Worm (Caenorhabditis elegans): ENCODE data around the gene let-754.

The let-754 gene

DNA sequence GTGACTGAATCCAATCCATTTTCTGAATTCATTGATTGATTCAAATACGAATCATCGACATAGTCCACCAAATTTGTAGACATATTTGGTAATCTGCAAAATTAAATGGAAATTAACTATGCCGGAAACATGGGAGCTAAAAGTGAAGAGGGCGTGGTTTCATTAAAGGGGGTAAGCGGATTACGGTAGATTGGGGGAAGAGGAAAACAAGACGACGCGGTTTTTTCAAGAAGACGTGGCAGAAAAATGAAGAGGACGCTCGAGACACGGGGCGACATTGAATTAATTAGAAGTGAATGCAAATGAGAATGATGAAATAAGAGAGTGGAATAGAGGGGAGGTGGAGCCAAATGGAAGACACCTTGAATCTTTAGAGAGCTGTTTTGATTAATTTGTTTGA lies 43.2 kb upstream of the let-754 start, which contains the start of gene npr-17:
npr-17 (minus strand) TSS at position 101 of the 400 bp plus-strand sequence.
- TF ChIP-seq F33H1.4 (GFP tag; IDR thresholded peaks at IDR 0.05) (no peak), ztf-18 (tag; optimal IDR thresholded peaks at IDR 0.05) (no peak), nhr-90 (tag; optimal IDR thresholded peaks at IDR 0.05) (no peak), F39B2.1 (GFP tag; IDR thresholded peaks at IDR 0.05) (no peak), ceh-58 (GFP tag; IDR thresholded peaks at IDR 0.05) (no peak), nfya-2 (GFP tag; IDR thresholded peaks at IDR 0.05) (no peak), madf-8 (GFP tag; conservative IDR thresholded peaks at IDR 0.05) (no peak), madf-6 (GFP tag; IDR thresholded peaks at IDR 0.05) (no peak), B0336.3 (GFP tag; IDR thresholded peaks at IDR 0.05) (no peak), dpl-1 (GFP tag; optimal IDR thresholded peaks at IDR 0.05) (no peak), sea-2 (GFP tag; IDR thresholded peaks at IDR 0.05) (no peak), attf-5 (GFP tag; optimal IDR thresholded peaks at IDR 0.05) (no peak), attf-3 (GFP tag; conservative IDR thresholded peaks at IDR 0.05) (no peak), snpc-4 (GFP tag; optimal IDR thresholded peaks at IDR 0.05) (no peak), snpc-4 (tag; optimal IDR thresholded peaks at IDR 0.05) (no peak), mes-4 (tag; optimal IDR thresholded peaks at IDR 0.05) (no peak)

DNA sequence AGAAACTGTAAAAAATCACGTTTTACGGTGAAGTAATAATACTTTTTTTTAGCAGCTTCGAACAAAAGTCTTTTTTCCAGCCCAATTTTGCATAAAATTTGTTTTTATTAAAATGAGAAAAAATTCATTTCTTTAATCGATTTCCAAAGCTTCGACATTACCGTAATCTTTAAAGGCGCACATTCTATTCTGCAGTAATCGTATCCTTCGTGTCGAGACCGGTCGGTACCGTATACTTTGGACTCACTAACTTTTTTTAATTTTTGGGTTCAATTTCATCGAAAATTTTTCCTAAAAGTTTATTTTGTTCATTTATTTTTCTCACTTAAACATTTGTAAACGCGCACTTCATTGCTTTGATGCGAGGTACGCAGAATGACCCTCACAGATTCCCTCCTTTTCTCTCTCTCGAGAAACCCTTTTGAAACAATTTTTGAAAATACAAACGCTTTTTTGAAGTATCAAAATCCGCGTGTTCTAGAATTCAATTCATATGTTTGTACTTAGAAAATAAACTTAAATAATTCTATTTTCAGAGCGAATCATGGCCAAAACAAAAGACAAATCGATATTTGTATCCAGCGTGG lies 33.6 kb upstream of the let-754 start, which contains the start of gene hrpk-2:
hrpk-2 (plus strand) TSS at position 537 of the 587 bp plus-strand sequence.
- TF ChIP-seq hlh-12 (tag; optimal IDR thresholded peaks at IDR 0.05): no peak
- no peak for TF ChIP-seq D2030.7 (GFP tag; IDR thresholded peaks at IDR 0.05)
- TF ChIP-seq ztf-18 (tag; optimal IDR thresholded peaks at IDR 0.05): no peak
- TF ChIP-seq xnd-1 (tag; optimal IDR thresholded peaks at IDR 0.05): peak; percentile 27
- TF ChIP-seq pha-4 (tag; optimal IDR thresholded peaks at IDR 0.05): no peak
- TF ChIP-seq ztf-26 (tag; optimal IDR thresholded peaks at IDR 0.05): no peak
- peak; percentile 73 for TF ChIP-seq F33H1.4 (GFP tag; IDR thresholded peaks at IDR 0.05)
- no peak for TF ChIP-seq hsf-1 (GFP tag; IDR thresholded peaks at IDR 0.05)
- TF ChIP-seq snpc-3.4 (tag; optimal IDR thresholded peaks at IDR 0.05): peak; percentile 28
- TF ChIP-seq nhr-179 (tag; optimal IDR thresholded peaks at IDR 0.05): no peak
- TF ChIP-seq K12H6.12 (tag; optimal IDR thresholded peaks at IDR 0.05): no peak
- no peak for TF ChIP-seq ceh-91 (GFP tag; IDR thresholded peaks at IDR 0.05)
- TF ChIP-seq madf-6 (GFP tag; IDR thresholded peaks at IDR 0.05): peak; percentile 65; the same call in 1 of the 2 replicates
- TF ChIP-seq Y79H2A.3 (GFP tag; conservative IDR thresholded peaks at IDR 0.05): no peak
- TF ChIP-seq ztf-22 (GFP tag; optimal IDR thresholded peaks at IDR 0.05): no peak
- TF ChIP-seq him-1 (tag; optimal IDR thresholded peaks at IDR 0.05): no peak
- peak; percentile 19; the same call in 1 of the 2 replicates for TF ChIP-seq B0019.2 (GFP tag; conservative IDR thresholded peaks at IDR 0.05)
- peak; percentile 81 for TF ChIP-seq lsl-1 (GFP tag; optimal IDR thresholded peaks at IDR 0.05)
- TF ChIP-seq aptf-2 (GFP tag; conservative IDR thresholded peaks at IDR 0.05): no peak
- TF ChIP-seq F39B2.1 (GFP tag; IDR thresholded peaks at IDR 0.05): no peak
- no peak for TF ChIP-seq B0035.1 (tag; optimal IDR thresholded peaks at IDR 0.05)
- TF ChIP-seq fkh-3 (tag; optimal IDR thresholded peaks at IDR 0.05): no peak
- no peak for TF ChIP-seq nhr-120 (GFP tag; IDR thresholded peaks at IDR 0.05)
- TF ChIP-seq madf-10 (tag; optimal IDR thresholded peaks at IDR 0.05): no peak

DNA sequence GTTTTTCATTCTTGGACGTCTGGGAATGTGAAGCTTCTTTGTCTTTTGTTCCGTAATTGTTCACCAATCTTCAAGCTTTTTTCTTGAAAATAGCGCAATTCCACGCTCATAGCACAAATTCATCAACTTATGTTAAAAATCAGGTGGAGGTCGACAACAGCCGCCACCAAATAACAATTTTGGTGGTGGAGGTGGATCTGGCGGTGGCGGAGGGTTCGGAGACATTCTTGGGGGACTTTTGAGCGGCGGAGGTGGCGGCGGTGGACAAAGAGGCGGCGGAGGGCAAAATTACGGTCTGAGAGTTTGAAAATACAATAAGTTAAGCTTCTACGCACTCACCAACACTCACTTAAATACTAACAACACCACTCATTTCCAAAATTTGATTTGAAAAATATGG lies 28.8 kb upstream of the let-754 start:
- TF ChIP-seq F39B2.1 (GFP tag; IDR thresholded peaks at IDR 0.05) (no peak), ceh-91 (GFP tag; IDR thresholded peaks at IDR 0.05) (no peak), ztf-6 (GFP tag; IDR thresholded peaks at IDR 0.05) (0 out of 2 replicates have a peak, but pooled peaks have one; percentile 16), mel-28 (tag; optimal IDR thresholded peaks at IDR 0.05; ENCODE audit: borderline replicate concordance) (no peak), zfh-2 (GFP tag; conservative IDR thresholded peaks at IDR 0.05) (peak; percentile 65), ztf-25 (GFP tag; IDR thresholded peaks at IDR 0.05) (no peak), aptf-3 (GFP tag; IDR thresholded peaks at IDR 0.05) (no peak), F23B12.7 (tag; optimal IDR thresholded peaks at IDR 0.05; ENCODE audit: insufficient read depth) (no peak), egrh-3 (GFP tag; IDR thresholded peaks at IDR 0.05) (peak; percentile 8; the same call in 1 of the 2 replicates), egl-18 (GFP tag; IDR thresholded peaks at IDR 0.05) (no peak), ceh-79 (tag; optimal IDR thresholded peaks at IDR 0.05) (no peak)

Measured in whole organism, young adult.